Worm (Caenorhabditis elegans): ENCODE data around the gene cyp-25A4.

cyp-25A4 gene

DNA sequence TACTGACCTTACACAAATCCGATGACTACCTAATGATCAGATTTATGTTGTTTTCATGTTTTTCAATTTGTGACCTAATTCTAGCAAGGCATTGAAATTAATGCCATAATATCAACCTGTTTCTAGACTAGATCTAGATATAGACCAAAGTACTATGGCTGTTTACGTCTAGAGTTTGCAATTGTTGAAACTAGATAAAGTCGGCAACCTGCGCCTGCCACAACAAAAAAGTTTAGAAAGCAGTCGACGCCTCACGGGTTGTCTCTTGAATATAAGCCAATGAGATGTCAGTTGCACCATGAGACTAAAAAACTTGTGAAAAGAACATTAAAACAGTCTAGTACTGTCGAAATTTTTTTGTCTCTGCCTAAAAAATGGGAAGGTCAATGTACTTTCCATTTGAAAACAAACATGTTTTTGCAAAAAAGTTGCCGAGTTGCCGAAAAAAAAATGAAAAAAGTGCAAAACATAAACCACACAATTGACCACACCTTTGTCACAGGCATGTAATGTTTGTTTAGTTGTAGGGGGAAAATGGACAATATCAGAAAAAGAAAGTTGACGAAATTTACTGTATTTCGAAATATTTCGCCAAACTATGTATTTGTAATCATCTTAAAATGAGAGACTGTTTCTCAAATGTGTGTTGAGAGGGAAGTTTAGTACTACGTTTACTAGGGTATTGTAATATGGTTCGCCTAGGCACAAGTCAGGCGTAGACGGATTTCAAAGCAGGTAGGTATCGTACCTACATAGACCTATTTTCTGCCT, 27.3 kb upstream of the cyp-25A4 start:
- no peak for TF ChIP-seq ama-1 (optimal IDR thresholded peaks at IDR 0.05)
- no peak for TF ChIP-seq flt-1 (GFP tag; IDR thresholded peaks at IDR 0.05)
- no peak for TF ChIP-seq aly-1 (tag; optimal IDR thresholded peaks at IDR 0.05)
- no peak for TF ChIP-seq B0310.2 (tag; optimal IDR thresholded peaks at IDR 0.05)
- TF ChIP-seq scrt-1 (GFP tag; IDR thresholded peaks at IDR 0.05): no peak
- no peak for TF ChIP-seq F13C5.2 (tag; optimal IDR thresholded peaks at IDR 0.05)
- TF ChIP-seq tra-4 (tag; optimal IDR thresholded peaks at IDR 0.05): no peak
- TF ChIP-seq ceh-13 (GFP tag; optimal IDR thresholded peaks at IDR 0.05): no peak
- TF ChIP-seq tbx-11 (GFP tag; IDR thresholded peaks at IDR 0.05): no peak
- TF ChIP-seq hmg-4 (GFP tag; optimal IDR thresholded peaks at IDR 0.05): no peak
- no peak for TF ChIP-seq ceh-36 (tag; optimal IDR thresholded peaks at IDR 0.05)
- no peak for TF ChIP-seq pes-1 (GFP tag; IDR thresholded peaks at IDR 0.05)
- no peak for TF ChIP-seq hmbx-1 (tag; optimal IDR thresholded peaks at IDR 0.05)
- TF ChIP-seq sea-1 (GFP tag; conservative IDR thresholded peaks at IDR 0.05): no peak
- no peak for TF ChIP-seq tbx-37 (GFP tag; conservative IDR thresholded peaks at IDR 0.05)

DNA sequence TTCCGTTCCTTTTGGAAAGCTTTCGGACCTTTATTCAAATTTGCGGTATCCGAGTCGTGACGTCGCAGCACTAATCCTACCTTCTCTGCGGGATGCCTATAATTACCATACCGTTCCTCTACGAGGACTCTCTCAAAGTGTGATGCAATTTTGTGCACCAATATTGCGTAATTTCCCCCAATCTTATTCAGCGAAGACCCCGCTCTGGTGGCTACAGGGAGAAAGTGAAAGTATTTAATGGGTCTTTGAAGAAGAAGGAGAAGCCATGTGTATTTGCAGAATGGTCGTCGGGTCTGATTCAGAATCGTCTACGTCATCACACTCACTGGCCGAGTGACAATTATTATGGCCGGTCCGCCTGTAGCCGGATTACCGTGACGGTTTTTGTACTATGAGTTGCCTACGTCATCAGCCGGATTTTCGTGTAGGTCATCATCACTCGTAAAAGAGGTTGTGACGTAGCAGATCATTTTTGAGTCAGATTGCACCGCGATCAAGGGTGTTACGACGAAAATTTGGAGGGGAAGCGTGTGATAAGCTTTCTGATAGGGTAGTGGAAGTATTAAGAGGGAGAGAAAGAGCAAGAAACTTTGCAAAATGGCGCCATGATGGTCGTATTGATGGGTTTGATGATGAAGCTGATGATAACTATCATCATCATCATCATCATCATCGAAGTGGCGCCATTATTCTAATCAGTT, 24.5 kb upstream of the cyp-25A4 start:
- TF ChIP-seq flt-1 (GFP tag; IDR thresholded peaks at IDR 0.05) (no peak), ceh-36 (tag; optimal IDR thresholded peaks at IDR 0.05) (peak; percentile 56)

DNA sequence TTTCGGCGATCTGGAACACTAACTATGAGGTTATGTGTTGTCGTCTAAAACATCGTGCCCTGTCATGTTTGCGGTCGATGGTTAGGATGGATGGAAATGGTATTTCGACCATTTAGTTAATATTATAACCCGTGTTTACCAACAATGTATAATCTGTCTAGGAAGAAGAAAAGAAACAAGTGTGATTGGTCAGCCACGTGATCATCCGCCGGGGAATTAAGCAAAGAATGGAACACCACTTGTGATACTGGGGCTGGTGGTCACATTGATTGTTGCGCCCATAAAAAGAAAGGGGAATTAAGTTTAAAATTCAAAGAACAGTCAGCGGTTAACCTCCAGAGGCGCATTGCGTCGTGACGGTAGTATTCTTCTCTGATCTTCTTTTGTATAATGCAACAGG, 23.7 kb upstream of the cyp-25A4 start:
- no peak for TF ChIP-seq hmg-4 (GFP tag; optimal IDR thresholded peaks at IDR 0.05)

ce11 chrIII:3874895-3875294, 23.0 kb upstream of the cyp-25A4 start:
- TF ChIP-seq ceh-36 (tag; optimal IDR thresholded peaks at IDR 0.05) (no peak), hnd-1 (tag; optimal IDR thresholded peaks at IDR 0.05) (no peak), ama-1 (optimal IDR thresholded peaks at IDR 0.05) (no peak), tbx-11 (GFP tag; IDR thresholded peaks at IDR 0.05) (no peak), pes-1 (GFP tag; IDR thresholded peaks at IDR 0.05) (no peak)

DNA sequence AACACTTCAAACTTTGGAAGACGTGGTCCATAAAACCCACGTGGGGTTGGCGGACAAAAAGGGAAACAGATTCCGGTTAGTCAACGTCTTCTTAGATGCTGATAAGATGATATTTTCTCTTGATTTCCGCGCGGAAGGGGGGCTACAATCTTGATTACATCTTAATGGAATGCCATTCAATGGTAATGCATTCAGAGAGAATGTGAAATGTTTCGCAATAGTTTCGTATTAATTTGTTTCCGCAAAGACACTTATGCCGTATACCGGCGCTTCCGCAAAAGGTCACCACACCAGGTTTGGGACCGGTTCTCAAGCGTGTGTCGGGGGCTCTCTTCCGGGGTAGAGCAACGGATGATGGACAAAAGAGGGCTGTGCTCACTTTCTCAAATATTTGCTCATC, 22.6 kb upstream of the cyp-25A4 start:
- TF ChIP-seq F13C5.2 (tag; optimal IDR thresholded peaks at IDR 0.05): no peak
- no peak for TF ChIP-seq B0310.2 (tag; optimal IDR thresholded peaks at IDR 0.05)
- no peak for TF ChIP-seq tbx-11 (GFP tag; IDR thresholded peaks at IDR 0.05)
- no peak for TF ChIP-seq ceh-36 (tag; optimal IDR thresholded peaks at IDR 0.05)
- TF ChIP-seq tra-4 (tag; optimal IDR thresholded peaks at IDR 0.05): no peak
- no peak for TF ChIP-seq flt-1 (GFP tag; IDR thresholded peaks at IDR 0.05)
- TF ChIP-seq ets-7 (tag; optimal IDR thresholded peaks at IDR 0.05): no peak

- TF ChIP-seq hmg-4 (GFP tag; optimal IDR thresholded peaks at IDR 0.05) (peak; percentile 48), ceh-13 (GFP tag; optimal IDR thresholded peaks at IDR 0.05) (no peak)
Observed at ce11 chrIII:3873424-3873823, 21.5 kb upstream of the cyp-25A4 start.

DNA sequence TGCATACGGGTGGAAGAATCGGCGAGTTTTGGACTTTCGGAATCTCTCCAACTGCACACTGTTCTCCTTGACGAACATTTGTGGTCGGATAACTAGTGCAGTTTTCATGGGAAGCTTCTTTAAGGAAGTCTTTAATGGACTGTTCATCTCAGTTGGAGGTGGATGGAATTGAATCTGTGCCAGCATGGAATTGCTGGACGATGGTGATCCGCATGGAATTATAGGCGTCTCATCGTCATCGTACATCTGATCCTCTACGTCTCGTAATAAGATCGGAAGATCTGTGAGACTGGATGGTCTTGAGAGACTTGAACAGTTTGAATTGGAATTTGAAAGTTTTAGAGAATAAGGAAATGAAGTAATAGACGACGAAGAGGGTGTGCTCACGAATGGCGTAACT, 21.1 kb upstream of the cyp-25A4 start:
- no peak for TF ChIP-seq tra-4 (tag; optimal IDR thresholded peaks at IDR 0.05)
- TF ChIP-seq tbx-37 (GFP tag; conservative IDR thresholded peaks at IDR 0.05): no peak
- peak; percentile 50 for TF ChIP-seq ama-1 (optimal IDR thresholded peaks at IDR 0.05)
- TF ChIP-seq aly-1 (tag; optimal IDR thresholded peaks at IDR 0.05): no peak

- TF ChIP-seq scrt-1 (GFP tag; IDR thresholded peaks at IDR 0.05) (no peak), ceh-36 (tag; optimal IDR thresholded peaks at IDR 0.05) (no peak), pes-1 (GFP tag; IDR thresholded peaks at IDR 0.05) (no peak), tra-4 (tag; optimal IDR thresholded peaks at IDR 0.05) (no peak), flt-1 (GFP tag; IDR thresholded peaks at IDR 0.05) (no peak), B0310.2 (tag; optimal IDR thresholded peaks at IDR 0.05) (no peak), ets-7 (tag; optimal IDR thresholded peaks at IDR 0.05) (no peak), hmbx-1 (tag; optimal IDR thresholded peaks at IDR 0.05) (no peak), tbx-11 (GFP tag; IDR thresholded peaks at IDR 0.05) (no peak), tbx-37 (GFP tag; conservative IDR thresholded peaks at IDR 0.05) (no peak), hmg-4 (GFP tag; optimal IDR thresholded peaks at IDR 0.05) (no peak), aly-1 (tag; optimal IDR thresholded peaks at IDR 0.05) (no peak), ama-1 (optimal IDR thresholded peaks at IDR 0.05) (no peak), ceh-13 (GFP tag; optimal IDR thresholded peaks at IDR 0.05) (no peak), hnd-1 (tag; optimal IDR thresholded peaks at IDR 0.05) (no peak)
Observed at ce11 chrIII:3871763-3872486, 20.0 kb upstream of the cyp-25A4 start.

Measured in whole organism, early embryonic.